Fruit fly (Drosophila melanogaster) whole organism, wandering third instar larva: ENCODE data around the gene CG8135.

ENCODE experiments used
- CG32264 ChIP-seq: fragments of 200-800 bp; sonication (Bioruptor generic); optimal IDR thresholded peaks from 2 replicates; lab custom pipeline; 2016; ENCODE audit warnings: missing biosample characterization, missing genetic modification characterization
- CG9705 ChIP-seq: fragments of 200-800 bp; sonication (Bioruptor generic); optimal IDR thresholded peaks from 2 replicates; lab custom pipeline; 2018; ENCODE audit warnings: missing biosample characterization, mild to moderate bottlenecking, missing genetic modification characterization
- CrebA ChIP-seq: fragments of 200-800 bp; sonication (Bioruptor generic); optimal IDR thresholded peaks from 2 replicates; lab custom pipeline; 2016; ENCODE audit warnings: missing biosample characterization, mild to moderate bottlenecking, missing genetic modification characterization, borderline replicate concordance
- Dfd ChIP-seq: fragments of >200 bp; optimal IDR thresholded peaks from 2 replicates; lab custom pipeline; 2017; ENCODE audit warnings: missing biosample characterization, missing genetic modification characterization
- Dif ChIP-seq: fragments of 200-275, 200-300 bp; sonication (Bioruptor generic); optimal IDR thresholded peaks from 2 replicates; lab custom pipeline; 2018; ENCODE audit warnings: missing biosample characterization, missing genetic modification characterization; ENCODE audit not compliant: partially characterized antibody
- GATAd ChIP-seq: sonication (Bioruptor generic); optimal IDR thresholded peaks from 2 replicates; lab custom pipeline; 2016; ENCODE audit warnings: missing biosample characterization, missing genetic modification characterization
- HLH106 ChIP-seq: fragments of 200-800 bp; optimal IDR thresholded peaks from 3 replicates; lab custom pipeline; 2019; ENCODE audit warnings: missing biosample characterization, mild to moderate bottlenecking, missing genetic modification characterization, moderate library complexity
- Hnf4 ChIP-seq: fragments of 200-800 bp; sonication (Bioruptor generic); optimal IDR thresholded peaks from 2 replicates; lab custom pipeline; 2016; ENCODE audit warnings: missing biosample characterization, mild to moderate bottlenecking, missing genetic modification characterization
- Hr78 ChIP-seq: fragments of >200 bp; optimal IDR thresholded peaks from 2 replicates; lab custom pipeline; 2017; ENCODE audit warnings: missing biosample characterization, missing genetic modification characterization
- Hr83 ChIP-seq: fragments of 200-300 bp; sonication (Bioruptor generic); optimal IDR thresholded peaks from 2 replicates; lab custom pipeline; 2016; ENCODE audit warnings: missing biosample characterization, mild to moderate bottlenecking, missing genetic modification characterization, moderate library complexity; ENCODE audit not compliant: poor library complexity, severe bottlenecking
- Mio ChIP-seq: sonication (Bioruptor generic); optimal IDR thresholded peaks from 2 replicates; lab custom pipeline; 2016; ENCODE audit warnings: missing biosample characterization, missing genetic modification characterization
- Myc ChIP-seq: fragments of >200 bp; optimal IDR thresholded peaks from 2 replicates; lab custom pipeline; 2017
- OdsH ChIP-seq: fragments of 200-800 bp; sonication (Bioruptor generic); optimal IDR thresholded peaks from 2 replicates; lab custom pipeline; 2016; ENCODE audit warnings: missing biosample characterization, mild to moderate bottlenecking, missing genetic modification characterization
- Rel ChIP-seq, 2 experiments: fragments of 200-800 bp; sonication (Bioruptor generic) in 1 of 2; optimal IDR thresholded peaks; 2 replicates in 1 of 2; 3 replicates in 1 of 2; lab custom pipeline; 2016 to 2019; ENCODE audit warnings: mild to moderate bottlenecking in 2 of 2, missing biosample characterization in 2 of 2, missing genetic modification characterization in 2 of 2, moderate library complexity in 1 of 2
- Sp1 ChIP-seq: fragments of 200-800 bp; sonication (Bioruptor generic); optimal IDR thresholded peaks from 3 replicates; lab custom pipeline; 2019; ENCODE audit warnings: missing biosample characterization, mild to moderate bottlenecking, missing genetic modification characterization, moderate library complexity
- Vsx2 ChIP-seq: fragments of 200-300, 225-300 bp; sonication (Bioruptor generic); optimal IDR thresholded peaks from 2 replicates; lab custom pipeline; 2018; ENCODE audit warnings: missing biosample characterization, missing genetic modification characterization; ENCODE audit not compliant: partially characterized antibody
- br ChIP-seq: fragments of 200-800 bp; sonication (Bioruptor generic); optimal IDR thresholded peaks from 2 replicates; lab custom pipeline; 2016; ENCODE audit warnings: missing biosample characterization, missing genetic modification characterization
- brk ChIP-seq: fragments of 200-800 bp; sonication (Bioruptor generic); optimal IDR thresholded peaks from 2 replicates; lab custom pipeline; 2016; ENCODE audit warnings: missing biosample characterization, mild to moderate bottlenecking, missing genetic modification characterization
- dl ChIP-seq, 2 experiments: fragments of 175-275, 200-275 bp in 1 of 2; fragments of 200-275 bp in 1 of 2; sonication (Bioruptor generic); optimal IDR thresholded peaks; lab custom pipeline; 2018; ENCODE audit warnings: mild to moderate bottlenecking in 2 of 2, missing biosample characterization in 2 of 2, missing genetic modification characterization in 2 of 2, moderate library complexity in 2 of 2; ENCODE audit not compliant: partially characterized antibody in 2 of 2, insufficient read depth in 1 of 2
- dmrt93B ChIP-seq: fragments of 200-800 bp; sonication (Bioruptor generic); optimal IDR thresholded peaks from 2 replicates; lab custom pipeline; 2018; ENCODE audit warnings: missing biosample characterization, mild to moderate bottlenecking, missing genetic modification characterization
- dsf ChIP-seq: sonication (Bioruptor generic); optimal IDR thresholded peaks from 2 replicates; lab custom pipeline; 2016; ENCODE audit warnings: missing biosample characterization, missing genetic modification characterization, borderline replicate concordance
- foxo ChIP-seq, 2 experiments: fragments of 200-800 bp; sonication (Bioruptor generic); optimal IDR thresholded peaks; 2 replicates in 1 of 2; 3 replicates in 1 of 2; lab custom pipeline; 2016 to 2017; ENCODE audit warnings: missing biosample characterization in 2 of 2, missing genetic modification characterization in 2 of 2
- fru ChIP-seq: fragments of 200-800 bp; sonication (Bioruptor generic); optimal IDR thresholded peaks from 3 replicates; lab custom pipeline; 2016; ENCODE audit warnings: missing biosample characterization, mild to moderate bottlenecking, missing genetic modification characterization
- h ChIP-seq: fragments of 200-800 bp; sonication (Bioruptor generic); optimal IDR thresholded peaks from 3 replicates; lab custom pipeline; 2016; ENCODE audit warnings: missing biosample characterization, mild to moderate bottlenecking, missing genetic modification characterization
- jim ChIP-seq: fragments of 175-275, 200-325 bp; sonication (Bioruptor generic); optimal IDR thresholded peaks from 2 replicates; lab custom pipeline; 2016; ENCODE audit warnings: missing biosample characterization, mild to moderate bottlenecking, missing genetic modification characterization
- lola ChIP-seq: fragments of >200 bp; optimal IDR thresholded peaks from 2 replicates; lab custom pipeline; 2017; ENCODE audit warnings: missing biosample characterization, missing genetic modification characterization
- pan ChIP-seq: fragments of >200 bp; optimal IDR thresholded peaks from 2 replicates; lab custom pipeline; 2017
- rgr ChIP-seq: fragments of 200-800 bp; sonication (Bioruptor generic); optimal IDR thresholded peaks from 3 replicates; lab custom pipeline; 2016; ENCODE audit warnings: missing biosample characterization, mild to moderate bottlenecking, missing genetic modification characterization
- sage ChIP-seq: fragments of 200-800 bp; sonication (Bioruptor generic); optimal IDR thresholded peaks from 2 replicates; lab custom pipeline; 2016; ENCODE audit warnings: missing biosample characterization, mild to moderate bottlenecking, missing genetic modification characterization
- tai ChIP-seq: sonication (Bioruptor generic); optimal IDR thresholded peaks from 2 replicates; lab custom pipeline; 2016; ENCODE audit warnings: missing biosample characterization, missing genetic modification characterization
- usp ChIP-seq: fragments of >200 bp; optimal IDR thresholded peaks from 2 replicates; lab custom pipeline; 2017; ENCODE audit warnings: missing biosample characterization, missing genetic modification characterization
- woc ChIP-seq: sonication (Bioruptor generic); optimal IDR thresholded peaks from 2 replicates; lab custom pipeline; 2016; ENCODE audit warnings: missing biosample characterization, mild to moderate bottlenecking, missing genetic modification characterization

CG8135 gene

dm6 chr3R:9385987-9386386 lies 18.2 kb upstream of the CG8135 start:
- TF ChIP-seq OdsH (GFP tag; lab: Kevin White, UChicago) (no peak), Myc (no peak), dmrt93B (GFP tag; lab: Kevin White, UChicago) (no peak), Dif (GFP tag; lab: Kevin White, UChicago) (no peak), foxo (GFP tag; optimal IDR thresholded peaks at IDR 0.05; lab: Kevin White, UChicago) (no peak), dl (GFP tag; optimal IDR thresholded peaks at IDR 0.05; lab: Kevin White, UChicago; ENCODE audit: insufficient read depth in 1 of 2, partially characterized antibody in 2 of 2) (no peak), CG32264 (no peak)

- TF ChIP-seq woc (GFP tag; lab: Kevin White, UChicago) (no peak), jim (GFP tag; lab: Kevin White, UChicago) (no peak), OdsH (GFP tag; lab: Kevin White, UChicago) (no peak), Vsx2 (GFP tag; lab: Kevin White, UChicago) (no peak), brk (GFP tag; lab: Kevin White, UChicago) (no peak), Rel (GFP tag; optimal IDR thresholded peaks at IDR 0.05; lab: Kevin White, UChicago) (no peak), Rel (tag; optimal IDR thresholded peaks at IDR 0.05; lab: Kevin White, UChicago) (peak; percentile 49), br (GFP tag; lab: Kevin White, UChicago) (peak; percentile 5), pan (lab: Kevin White, UChicago) (no peak), h (GFP tag; lab: Kevin White, UChicago) (peak; percentile 40), HLH106 (no peak), foxo (GFP tag; optimal IDR thresholded peaks at IDR 0.05; lab: Kevin White, UChicago) (peak in 1 of 2 experiments; percentile 26), Sp1 (no peak)
Measured at dm6 chr3R:9387634-9388033, 16.6 kb upstream of the CG8135 start.

dm6 chr3R:9388321-9388720 lies 15.9 kb upstream of the CG8135 start:
- TF ChIP-seq woc (GFP tag; lab: Kevin White, UChicago) = no peak
- no peak for TF ChIP-seq rgr (GFP tag; lab: Kevin White, UChicago)
- TF ChIP-seq brk (GFP tag; lab: Kevin White, UChicago) = no peak
- TF ChIP-seq Hr78 (GFP tag; lab: Kevin White, UChicago) = no peak
- no peak for TF ChIP-seq Mio (GFP tag; lab: Kevin White, UChicago)
- TF ChIP-seq CG32264 = no peak
- no peak for TF ChIP-seq Myc
- TF ChIP-seq fru (GFP tag; lab: Kevin White, UChicago) = no peak
- no peak for TF ChIP-seq tai (GFP tag; lab: Kevin White, UChicago)
- TF ChIP-seq CG9705 (GFP tag; lab: Kevin White, UChicago) = no peak
- TF ChIP-seq br (GFP tag; lab: Kevin White, UChicago) = no peak
- TF ChIP-seq h (GFP tag; lab: Kevin White, UChicago) = no peak
- no peak for TF ChIP-seq dl (GFP tag; optimal IDR thresholded peaks at IDR 0.05; lab: Kevin White, UChicago; ENCODE audit: insufficient read depth in 1 of 2, partially characterized antibody in 2 of 2)
- TF ChIP-seq sage (GFP tag; lab: Kevin White, UChicago) = no peak
- TF ChIP-seq jim (GFP tag; lab: Kevin White, UChicago) = no peak
- no peak for TF ChIP-seq Dfd (GFP tag; lab: Kevin White, UChicago)
- no peak for TF ChIP-seq Hr83 (GFP tag; lab: Kevin White, UChicago)
- TF ChIP-seq HLH106 = no peak
- TF ChIP-seq, all 38 proteins: peak for 0

- TF ChIP-seq GATAd (GFP tag; lab: Kevin White, UChicago) (no peak), OdsH (GFP tag; lab: Kevin White, UChicago) (no peak), lola (GFP tag; lab: Kevin White, UChicago) (no peak), usp (GFP tag; lab: Kevin White, UChicago) (no peak), dl (GFP tag; optimal IDR thresholded peaks at IDR 0.05; lab: Kevin White, UChicago; ENCODE audit: insufficient read depth in 1 of 2, partially characterized antibody in 2 of 2) (no peak), CrebA (GFP tag; lab: Kevin White, UChicago) (no peak), CG9705 (GFP tag; lab: Kevin White, UChicago) (no peak), fru (GFP tag; lab: Kevin White, UChicago) (no peak), sage (GFP tag; lab: Kevin White, UChicago) (no peak), Hnf4 (GFP tag; lab: Kevin White, UChicago) (no peak), tai (GFP tag; lab: Kevin White, UChicago) (no peak), Sp1 (no peak), jim (GFP tag; lab: Kevin White, UChicago) (no peak), dsf (GFP tag; lab: Kevin White, UChicago) (no peak)
Measured at dm6 chr3R:9388972-9389371, 15.2 kb upstream of the CG8135 start.
